Worm (Caenorhabditis elegans) whole organism, L4 larva: ENCODE measurements around the gene ZK1067.4.

Source experiments
- aha-1 ChIP-seq: fragments of 150-350 bp; peaks from one replicate; lab custom pipeline; 2014; ENCODE audit warnings: missing biosample characterization, missing genetic modification characterization
- dmd-6 ChIP-seq: fragments of 200-800 bp; sonication (Bioruptor generic); IDR thresholded peaks from 2 replicates; pipeline ENCODE4 v1.3.6; 2022; ENCODE audit warnings: missing genetic modification reagents, missing genetic modification characterization, missing compliant biosample characterization
- dpl-1 ChIP-seq: fragments of 150-350 bp; optimal IDR thresholded peaks from 2 replicates; lab custom pipeline; 2014; ENCODE audit warnings: missing biosample characterization, missing genetic modification reagents, missing genetic modification characterization
- spr-3 ChIP-seq: fragments of 200-800 bp; sonication (Bioruptor generic); optimal IDR thresholded peaks from 2 replicates; lab custom pipeline; 2018; ENCODE audit warnings: mild to moderate bottlenecking, missing genetic modification characterization, missing compliant biosample characterization

DNA sequence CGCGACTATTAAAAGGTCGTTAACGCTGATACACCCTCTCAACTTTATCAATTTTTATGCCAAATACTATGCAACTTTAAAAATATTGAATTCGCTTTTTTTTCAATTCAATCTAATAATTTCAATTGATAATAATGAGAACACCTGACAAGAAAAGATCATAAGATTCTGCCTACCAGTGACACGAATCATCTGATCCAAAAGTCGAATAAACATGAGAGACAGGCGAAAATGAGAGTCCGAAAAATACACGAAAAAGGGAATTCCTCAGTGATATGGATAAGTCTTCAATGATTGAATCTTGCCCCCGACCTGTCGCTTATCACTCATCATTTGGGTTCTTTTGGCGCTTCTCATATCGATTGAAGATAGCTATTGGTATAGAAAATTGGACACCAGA is 31.4 kb downstream of the ZK1067.4 start:
- TF ChIP-seq spr-3 = no peak
- TF ChIP-seq aha-1 (tag; lab: Kevin White, UChicago) = no peak
- no peak for TF ChIP-seq dpl-1 (GFP tag; lab: Kevin White, UChicago)
- no peak for TF ChIP-seq dmd-6 (GFP tag; lab: Robert Waterston, UW)
